Worm (Caenorhabditis elegans) whole organism, L4 larva: Measurements from ENCODE around the gene srx-19.

Experiments used
- F10B5.3 ChIP-seq: sonication (generic microtip); optimal IDR thresholded peaks from 2 replicates; lab custom pipeline; 2016; ENCODE audit warnings: mild to moderate bottlenecking, missing genetic modification characterization, missing compliant biosample characterization
- F37D6.2 ChIP-seq: sonication (generic microtip); optimal IDR thresholded peaks from 2 replicates; lab custom pipeline; 2016; ENCODE audit warnings: mild to moderate bottlenecking, missing genetic modification characterization, missing compliant biosample characterization
- F49E8.2 ChIP-seq: sonication (generic microtip); optimal IDR thresholded peaks from 2 replicates; lab custom pipeline; 2016; ENCODE audit warnings: missing compliant biosample characterization, mild to moderate bottlenecking, missing genetic modification characterization, borderline replicate concordance
- T20F7.1 ChIP-seq: fragments of 200-800 bp; sonication (Bioruptor generic); optimal IDR thresholded peaks from 2 replicates; lab custom pipeline; 2018; ENCODE audit warnings: mild to moderate bottlenecking, missing genetic modification characterization, missing compliant biosample characterization
- T26A8.4 ChIP-seq: fragments of 200-800 bp; sonication (Bioruptor generic); IDR thresholded peaks from 2 replicates; pipeline ENCODE4 v1.3.6; 2022; ENCODE audit warnings: missing genetic modification characterization, missing compliant biosample characterization
- Y48G9A.11 ChIP-seq: fragments of 200-800 bp; sonication (Bioruptor generic); IDR thresholded peaks from 2 replicates; pipeline ENCODE4 v1.3.6; 2022; ENCODE audit warnings: missing genetic modification reagents, missing genetic modification characterization, missing compliant biosample characterization
- Y5F2A.4 ChIP-seq: fragments of 200-800 bp; sonication (Bioruptor generic); optimal IDR thresholded peaks from 2 replicates; lab custom pipeline; 2018; ENCODE audit warnings: mild to moderate bottlenecking, missing genetic modification characterization, missing compliant biosample characterization
- Y75B8A.6 ChIP-seq: fragments of 200-800 bp; sonication (Bioruptor generic); IDR thresholded peaks from 2 replicates; pipeline ENCODE4 v1.3.6; 2022; ENCODE audit warnings: missing genetic modification reagents, missing genetic modification characterization, missing compliant biosample characterization
- ama-1 ChIP-seq: fragments of 150-350 bp; optimal IDR thresholded peaks from 2 replicates; lab custom pipeline; 2014; ENCODE audit warnings: inconsistent platforms, mixed read lengths
- attf-4 ChIP-seq: sonication (generic microtip); optimal IDR thresholded peaks from 3 replicates; lab custom pipeline; 2017; ENCODE audit warnings: missing biosample characterization, missing genetic modification characterization
- ceh-32 ChIP-seq: sonication (generic microtip); optimal IDR thresholded peaks from 2 replicates; lab custom pipeline; 2016; ENCODE audit warnings: mild to moderate bottlenecking, missing genetic modification characterization, missing compliant biosample characterization; ENCODE audit not compliant: poor library complexity
- ceh-62 ChIP-seq: sonication (generic microtip); optimal IDR thresholded peaks from 2 replicates; lab custom pipeline; 2017; ENCODE audit warnings: missing biosample characterization, missing genetic modification characterization
- ces-1 ChIP-seq: fragments of 150-350 bp; sonication (generic microtip); optimal IDR thresholded peaks from 4 replicates; lab custom pipeline; 2014; ENCODE audit warnings: missing biosample characterization, missing genetic modification reagents, missing genetic modification characterization
- cey-2 ChIP-seq: sonication (generic microtip); optimal IDR thresholded peaks from 3 replicates; lab custom pipeline; 2017; ENCODE audit warnings: missing genetic modification characterization, mild to moderate bottlenecking, missing compliant biosample characterization, antibody characterized with exemption, borderline replicate concordance; ENCODE audit not compliant: insufficient read depth
- daf-16 ChIP-seq, 3 experiments: sonication (generic microtip); optimal IDR thresholded peaks; 2 replicates each; lab custom pipeline; 2016 to 2017; ENCODE audit warnings: missing genetic modification characterization in 3 of 3, missing genetic modification reagents in 3 of 3, mild to moderate bottlenecking in 2 of 3, missing compliant biosample characterization in 2 of 3, missing biosample characterization in 1 of 3, moderate library complexity in 1 of 3
- daf-8 ChIP-seq: fragments of 200-800 bp; sonication (Bioruptor generic); IDR thresholded peaks from 2 replicates; pipeline ENCODE4 v1.3.6; 2022; ENCODE audit warnings: missing genetic modification characterization, missing compliant biosample characterization
- dmd-8 ChIP-seq: fragments of 200-800 bp; sonication (Bioruptor generic); IDR thresholded peaks from 2 replicates; pipeline ENCODE4 v1.3.6; 2022; ENCODE audit warnings: missing genetic modification characterization, missing compliant biosample characterization
- duxl-1 ChIP-seq: sonication (generic microtip); optimal IDR thresholded peaks from 2 replicates; lab custom pipeline; 2016; ENCODE audit warnings: mild to moderate bottlenecking, missing genetic modification characterization, moderate library complexity, missing compliant biosample characterization; ENCODE audit not compliant: poor library complexity
- fos-1 ChIP-seq: fragments of 150-350 bp; optimal IDR thresholded peaks from 2 replicates; lab custom pipeline; 2014; ENCODE audit warnings: missing biosample characterization, missing genetic modification characterization
- hif-1 ChIP-seq, 2 experiments: sonication (generic microtip); optimal IDR thresholded peaks; 2 replicates each; lab custom pipeline; 2016 to 2017; ENCODE audit warnings: missing compliant biosample characterization in 2 of 2, missing genetic modification characterization in 2 of 2, missing genetic modification reagents in 2 of 2, missing genotype in 2 of 2, mild to moderate bottlenecking in 1 of 2
- hlh-11 ChIP-seq: fragments of 200-800 bp; sonication (Bioruptor generic); optimal IDR thresholded peaks from 2 replicates; lab custom pipeline; 2018; ENCODE audit warnings: mild to moderate bottlenecking, missing genetic modification characterization, missing compliant biosample characterization
- hmg-1.1 ChIP-seq: fragments of 200-800 bp; sonication (Bioruptor generic); IDR thresholded peaks from 2 replicates; pipeline ENCODE4 v1.3.6; 2022; ENCODE audit warnings: missing genetic modification reagents, missing genetic modification characterization, missing compliant biosample characterization
- jun-1 ChIP-seq: fragments of 150-350 bp; optimal IDR thresholded peaks from 2 replicates; lab custom pipeline; 2014; ENCODE audit warnings: missing biosample characterization, missing genetic modification reagents, missing genetic modification characterization
- lin-13 ChIP-seq: fragments of 150-350 bp; optimal IDR thresholded peaks from 2 replicates; lab custom pipeline; 2014; ENCODE audit warnings: missing biosample characterization, missing genetic modification reagents, missing genetic modification characterization
- lin-15B ChIP-seq: fragments of 150-350 bp; sonication (generic microtip); optimal IDR thresholded peaks from 3 replicates; lab custom pipeline; 2014; ENCODE audit warnings: missing biosample characterization, missing genetic modification characterization
- lin-38 ChIP-seq: fragments of 200-800 bp; sonication (Bioruptor generic); IDR thresholded peaks from 2 replicates; pipeline ENCODE4 v1.3.6; 2022; ENCODE audit warnings: missing genetic modification reagents, missing genetic modification characterization, missing compliant biosample characterization
- lsy-2 ChIP-seq, 2 experiments: fragments of 150-350 bp in 1 of 2; sonication (generic microtip) in 1 of 2; optimal IDR thresholded peaks; 2 replicates each; lab custom pipeline; 2014 to 2017; ENCODE audit warnings: missing biosample characterization in 2 of 2, missing genetic modification characterization in 2 of 2
- madf-5 ChIP-seq, 2 experiments: fragments of 200-800 bp; sonication (Bioruptor generic); IDR thresholded peaks; 2 replicates each; pipeline ENCODE4 v1.3.6; 2022; ENCODE audit warnings: missing compliant biosample characterization in 2 of 2, missing genetic modification characterization in 2 of 2
- madf-9 ChIP-seq: fragments of 200-800 bp; sonication (Bioruptor generic); conservative IDR thresholded peaks from 2 replicates; pipeline ENCODE4 v1.3.6; 2022; ENCODE audit warnings: missing genetic modification reagents, missing genetic modification characterization, missing compliant biosample characterization
- mep-1 ChIP-seq: fragments of 150-350 bp; sonication (generic microtip); optimal IDR thresholded peaks from 3 replicates; lab custom pipeline; 2014; ENCODE audit warnings: missing biosample characterization, missing genetic modification characterization
- nhr-102 ChIP-seq: sonication (generic microtip); optimal IDR thresholded peaks from 2 replicates; lab custom pipeline; 2016; ENCODE audit warnings: mild to moderate bottlenecking, missing genetic modification characterization, moderate library complexity, missing compliant biosample characterization
- nhr-11 ChIP-seq: fragments of 150-350 bp; optimal IDR thresholded peaks from 2 replicates; lab custom pipeline; 2014; ENCODE audit warnings: missing biosample characterization, missing genetic modification characterization
- nhr-111 ChIP-seq: fragments of 200-800 bp; sonication (Bioruptor generic); optimal IDR thresholded peaks from 2 replicates; lab custom pipeline; 2018; ENCODE audit warnings: mild to moderate bottlenecking, missing genetic modification characterization, missing compliant biosample characterization
- nhr-28 ChIP-seq: fragments of 150-350 bp; optimal IDR thresholded peaks from 2 replicates; lab custom pipeline; 2014; ENCODE audit warnings: missing biosample characterization, missing genetic modification characterization
- nhr-48 ChIP-seq: sonication (generic microtip); optimal IDR thresholded peaks from 2 replicates; lab custom pipeline; 2016; ENCODE audit warnings: mild to moderate bottlenecking, missing genetic modification characterization, missing compliant biosample characterization
- nhr-76 ChIP-seq: fragments of 150-350 bp; optimal IDR thresholded peaks from 2 replicates; lab custom pipeline; 2014; ENCODE audit warnings: missing biosample characterization, missing genetic modification characterization
- pha-4 ChIP-seq, 2 experiments: fragments of 150-350 bp in 1 of 2; fragments of 200-800 bp in 1 of 2; sonication (Bioruptor generic) in 1 of 2; IDR thresholded peaks in 1 of 2; optimal IDR thresholded peaks in 1 of 2; 2 replicates each; pipeline versions ENCODE4 v1.3.6 to Lab custom; 2014 to 2022; ENCODE audit warnings: missing genetic modification characterization in 2 of 2, missing genetic modification reagents in 2 of 2, missing biosample characterization in 1 of 2, missing compliant biosample characterization in 1 of 2
- set-16 ChIP-seq: fragments of 200-800 bp; sonication (Bioruptor generic); IDR thresholded peaks from 2 replicates; pipeline ENCODE4 v1.3.6; 2022; ENCODE audit warnings: missing genetic modification reagents, missing genetic modification characterization, missing compliant biosample characterization
- skn-1 ChIP-seq: fragments of 150-350 bp; optimal IDR thresholded peaks from 2 replicates; lab custom pipeline; 2014; ENCODE audit warnings: missing biosample characterization, missing genetic modification characterization
- snpc-1.2 ChIP-seq: fragments of 200-800 bp; sonication (Bioruptor generic); IDR thresholded peaks from 2 replicates; pipeline ENCODE4 v1.3.6; 2022; ENCODE audit warnings: missing genetic modification reagents, missing genetic modification characterization, missing compliant biosample characterization
- spr-1 ChIP-seq: sonication (generic microtip); optimal IDR thresholded peaks from 2 replicates; lab custom pipeline; 2016; ENCODE audit warnings: mild to moderate bottlenecking, missing genetic modification characterization, missing compliant biosample characterization
- tag-97 ChIP-seq: fragments of 200-800 bp; sonication (Bioruptor generic); IDR thresholded peaks from 2 replicates; pipeline ENCODE4 v1.3.6; 2022; ENCODE audit warnings: missing genetic modification characterization, missing compliant biosample characterization
- unc-130 ChIP-seq: sonication (generic microtip); optimal IDR thresholded peaks from 2 replicates; lab custom pipeline; 2016; ENCODE audit warnings: missing genetic modification reagents, missing genetic modification characterization, missing compliant biosample characterization
- unc-39 ChIP-seq: sonication (generic microtip); optimal IDR thresholded peaks from 2 replicates; lab custom pipeline; 2017; ENCODE audit warnings: missing biosample characterization, missing genetic modification characterization
- vab-7 ChIP-seq: fragments of 200-800 bp; sonication (Bioruptor generic); IDR thresholded peaks from 2 replicates; pipeline ENCODE4 v1.3.6; 2022; ENCODE audit warnings: missing genetic modification reagents, missing genetic modification characterization, missing compliant biosample characterization
- zfp-3 ChIP-seq: fragments of 200-800 bp; sonication (Bioruptor generic); conservative IDR thresholded peaks from 2 replicates; pipeline ENCODE4 v1.3.6; 2022; ENCODE audit warnings: missing genetic modification reagents, missing genetic modification characterization, missing compliant biosample characterization
- zip-11 ChIP-seq: fragments of 200-800 bp; sonication (Bioruptor generic); IDR thresholded peaks from 2 replicates; pipeline ENCODE4 v1.3.6; 2022; ENCODE audit warnings: missing genetic modification characterization, missing compliant biosample characterization
- zip-2 ChIP-seq: fragments of 150-350 bp; optimal IDR thresholded peaks from 2 replicates; lab custom pipeline; 2014; ENCODE audit warnings: missing biosample characterization, missing genetic modification characterization
- ztf-11 ChIP-seq: fragments of 150-350 bp; optimal IDR thresholded peaks from 2 replicates; lab custom pipeline; 2014; ENCODE audit warnings: missing biosample characterization, missing genetic modification characterization

Gene srx-19

ce11 chrIV:6912851-6913588 lies 40.0 kb downstream of the srx-19 start, which contains the start of gene T22D1.3:
Gene T22D1.3 (plus strand): TSS chrIV:6913538.
- TF ChIP-seq nhr-11 (no peak), ama-1 (lab: Kevin White, UChicago) (peak; percentile 28), ceh-62 (tag; lab: Kevin White, UChicago) (no peak), skn-1 (tag; lab: Kevin White, UChicago) (no peak), F37D6.2 (tag; lab: Kevin White, UChicago) (no peak), lin-38 (GFP tag; lab: Robert Waterston, UW) (peak; percentile 36), lsy-2 (tag; optimal IDR thresholded peaks at IDR 0.05; lab: Kevin White, UChicago) (peak in 1 of 2 experiments; percentile 15), unc-39 (tag; lab: Kevin White, UChicago) (no peak), nhr-76 (tag; lab: Kevin White, UChicago) (no peak), hif-1 (tag; optimal IDR thresholded peaks at IDR 0.05; lab: Kevin White, UChicago) (no peak), snpc-1.2 (peak; percentile 59), Y5F2A.4 (peak; percentile 47), mep-1 (tag; lab: Kevin White, UChicago) (no peak), set-16 (no peak), F10B5.3 (tag; lab: Kevin White, UChicago) (no peak), vab-7 (no peak), hmg-1.1 (no peak), zip-2 (tag; lab: Kevin White, UChicago) (no peak), hlh-11 (no peak), F49E8.2 (no peak), Y48G9A.11 (no peak), ces-1 (no peak), spr-1 (tag; lab: Kevin White, UChicago) (no peak), zfp-3 (GFP tag; lab: Robert Waterston, UW) (no peak), nhr-48 (no peak), madf-9 (GFP tag; lab: Robert Waterston, UW) (no peak), cey-2 (tag; lab: Kevin White, UChicago) (no peak), zip-11 (GFP tag; lab: Robert Waterston, UW) (no peak), nhr-102 (tag; lab: Kevin White, UChicago) (peak; percentile 34), madf-5 (GFP tag; IDR thresholded peaks at IDR 0.05; lab: Robert Waterston, UW) (no peak), T26A8.4 (GFP tag; lab: Robert Waterston, UW) (peak; percentile 42; the same call in 1 of the 2 replicates), tag-97 (GFP tag; lab: Robert Waterston, UW) (no peak), lin-13 (no peak), dmd-8 (GFP tag; lab: Robert Waterston, UW) (no peak), pha-4 (GFP tag; IDR thresholded peaks at IDR 0.05; lab: Robert Waterston, UW) (0 out of 2 replicates have a peak, but pooled peaks have one; percentile 35), pha-4 (tag; optimal IDR thresholded peaks at IDR 0.05; lab: Kevin White, UChicago) (no peak), T20F7.1 (no peak), lin-15B (no peak), daf-16 (GFP tag; optimal IDR thresholded peaks at IDR 0.05; lab: Kevin White, UChicago) (no peak), daf-16 (tag; optimal IDR thresholded peaks at IDR 0.05; lab: Kevin White, UChicago) (no peak), ztf-11 (no peak), unc-130 (no peak), attf-4 (tag; lab: Kevin White, UChicago) (no peak), ceh-32 (tag; lab: Kevin White, UChicago) (no peak), daf-8 (GFP tag; lab: Robert Waterston, UW) (no peak), duxl-1 (no peak), Y75B8A.6 (no peak), nhr-111 (no peak), nhr-28 (no peak), jun-1 (tag; lab: Kevin White, UChicago) (no peak), fos-1 (tag; lab: Kevin White, UChicago) (no peak)
